Fruit fly (Drosophila melanogaster) whole organism, embryonic: ENCODE data around the gene Cad88C.
A peak's percentile ranks its signal among the peaks of the same experiment; 100 is the strongest.

ENCODE experiments used
- BEAF-32 ChIP-seq: fragments of 200-800 bp; sonication (Bioruptor generic); optimal IDR thresholded peaks from 3 replicates; lab custom pipeline; 2017; ENCODE audit warnings: missing biosample characterization, missing genetic modification characterization, mild to moderate bottlenecking, moderate library complexity, missing genetic modification reagents
- CG10274 ChIP-seq: fragments of 200-800 bp; sonication (Bioruptor generic); optimal IDR thresholded peaks from 3 replicates; lab custom pipeline; 2017; ENCODE audit warnings: missing biosample characterization, mild to moderate bottlenecking, missing genetic modification characterization
- CG13424 ChIP-seq: fragments of 200-800 bp; sonication (Bioruptor generic); optimal IDR thresholded peaks from 2 replicates; lab custom pipeline; 2019; ENCODE audit warnings: missing biosample characterization, mild to moderate bottlenecking, missing genetic modification characterization, moderate library complexity
- CG13624 ChIP-seq: fragments of 200-800 bp; sonication (Bioruptor generic); optimal IDR thresholded peaks from 2 replicates; lab custom pipeline; 2016; ENCODE audit warnings: missing biosample characterization, missing genetic modification characterization
- CG15601 ChIP-seq: fragments of 200-800 bp; sonication (Bioruptor generic); optimal IDR thresholded peaks from 3 replicates; lab custom pipeline; 2019; ENCODE audit warnings: missing biosample characterization, mild to moderate bottlenecking, missing genetic modification characterization, moderate library complexity
- CG16813 ChIP-seq: fragments of 200-800 bp; sonication (Bioruptor generic); IDR thresholded peaks from 3 replicates; pipeline ENCODE4 v1.3.6; 2022; ENCODE audit warnings: missing biosample characterization, missing genetic modification characterization; ENCODE audit not compliant: partially characterized antibody
- CG17361 ChIP-seq: fragments of 200-800 bp; sonication (Bioruptor generic); IDR thresholded peaks from 3 replicates; pipeline ENCODE4 v1.3.6; 2022; ENCODE audit warnings: missing biosample characterization, missing genetic modification characterization
- CG3065 ChIP-seq: fragments of 200-800 bp; sonication (Bioruptor generic); optimal IDR thresholded peaks from 2 replicates; lab custom pipeline; 2016; ENCODE audit warnings: missing biosample characterization, missing genetic modification characterization
- CG6272 ChIP-seq: fragments of 200-800 bp; sonication (Bioruptor generic); IDR thresholded peaks from 2 replicates; pipeline ENCODE4 v1.3.6; 2022; ENCODE audit warnings: missing biosample characterization, missing genetic modification characterization
- CG6813 ChIP-seq: fragments of 200-800 bp; sonication (Bioruptor generic); optimal IDR thresholded peaks from 2 replicates; lab custom pipeline; 2017; ENCODE audit warnings: missing biosample characterization, missing genetic modification characterization, mild to moderate bottlenecking, moderate library complexity, missing genetic modification reagents
- CG6854 ChIP-seq: fragments of 200-800 bp; sonication (Bioruptor generic); optimal IDR thresholded peaks from 3 replicates; lab custom pipeline; 2017; ENCODE audit warnings: missing biosample characterization, mild to moderate bottlenecking, missing genetic modification characterization
- CG8478 ChIP-seq: fragments of >200 bp; optimal IDR thresholded peaks from 2 replicates; lab custom pipeline; 2018
- CG9876 ChIP-seq: fragments of 200-800 bp; sonication (Bioruptor generic); optimal IDR thresholded peaks from 2 replicates; lab custom pipeline; 2016; ENCODE audit warnings: missing biosample characterization, missing genetic modification characterization
- D ChIP-seq, 2 experiments: fragments of 200-800 bp in 1 of 2; fragments of >200 bp in 1 of 2; sonication (Bioruptor generic) in 1 of 2; optimal IDR thresholded peaks; 2 replicates in 1 of 2; 3 replicates in 1 of 2; lab custom pipeline; 2017; ENCODE audit warnings: mild to moderate bottlenecking in 1 of 2, missing biosample characterization in 1 of 2, missing genetic modification characterization in 1 of 2, missing genetic modification reagents in 1 of 2
- D19B ChIP-seq: fragments of 200-800 bp; sonication (Bioruptor generic); optimal IDR thresholded peaks from 2 replicates; lab custom pipeline; 2017; ENCODE audit warnings: missing biosample characterization, mild to moderate bottlenecking, missing genetic modification characterization
- Dek ChIP-seq: fragments of 200-800 bp; sonication (Bioruptor generic); optimal IDR thresholded peaks from 3 replicates; lab custom pipeline; 2019; ENCODE audit warnings: missing biosample characterization, mild to moderate bottlenecking, missing genetic modification characterization, moderate library complexity
- E2f2 ChIP-seq: fragments of 200-800 bp; sonication (Bioruptor generic); IDR thresholded peaks from 2 replicates; pipeline ENCODE4 v1.3.6; 2022; ENCODE audit warnings: missing biosample characterization, missing genetic modification characterization
- Fer3 ChIP-seq: fragments of 200-800 bp; sonication (Bioruptor generic); optimal IDR thresholded peaks from 2 replicates; lab custom pipeline; 2018; ENCODE audit warnings: missing biosample characterization, mild to moderate bottlenecking, missing genetic modification characterization, moderate library complexity
- HLH3B ChIP-seq: fragments of 200-800 bp; sonication (Bioruptor generic); IDR thresholded peaks from 2 replicates; pipeline ENCODE4 v1.3.6; 2022; ENCODE audit warnings: missing biosample characterization, missing genetic modification characterization
- HmgD ChIP-seq: fragments of 200-800 bp; sonication (Bioruptor generic); optimal IDR thresholded peaks from 3 replicates; lab custom pipeline; 2016; ENCODE audit warnings: missing biosample characterization, missing genetic modification characterization
- HmgZ ChIP-seq: fragments of 200-800 bp; sonication (Bioruptor generic); optimal IDR thresholded peaks from 2 replicates; lab custom pipeline; 2018; ENCODE audit warnings: missing biosample characterization, mild to moderate bottlenecking, missing genetic modification characterization
- Hmr ChIP-seq: fragments of 200-800 bp; sonication (Bioruptor generic); optimal IDR thresholded peaks from 3 replicates; lab custom pipeline; 2017; ENCODE audit warnings: mild to moderate bottlenecking, missing biosample characterization, missing genetic modification reagents, missing genetic modification characterization
- Jarid2 ChIP-seq: fragments of 200-800 bp; sonication (Bioruptor generic); optimal IDR thresholded peaks from 3 replicates; lab custom pipeline; 2017; ENCODE audit warnings: mild to moderate bottlenecking, missing biosample characterization, missing genetic modification reagents, missing genetic modification characterization
- Myb ChIP-seq: fragments of 200-800 bp; sonication (Bioruptor generic); optimal IDR thresholded peaks from 2 replicates; lab custom pipeline; 2016; ENCODE audit warnings: missing biosample characterization, missing genetic modification characterization
- NC2α ChIP-seq: fragments of 200-800 bp; sonication (Bioruptor generic); optimal IDR thresholded peaks from 2 replicates; lab custom pipeline; 2016; ENCODE audit warnings: missing biosample characterization, missing genetic modification characterization
- NFAT ChIP-seq: fragments of 200-800 bp; sonication (Bioruptor generic); IDR thresholded peaks from 2 replicates; pipeline ENCODE4 v1.3.6; 2022; ENCODE audit warnings: missing biosample characterization, missing genetic modification characterization
- NK7.1 ChIP-seq: fragments of 200-800 bp; sonication (Bioruptor generic); optimal IDR thresholded peaks from 3 replicates; lab custom pipeline; 2016; ENCODE audit warnings: missing biosample characterization, missing genetic modification characterization
- Oaz ChIP-seq: fragments of 200-800 bp; sonication (Bioruptor generic); IDR thresholded peaks from 2 replicates; pipeline ENCODE4 v1.3.6; 2022; ENCODE audit warnings: missing biosample characterization, missing genetic modification characterization
- Poxn ChIP-seq: fragments of 200-800 bp; sonication (Bioruptor generic); IDR thresholded peaks from 2 replicates; pipeline ENCODE4 v1.3.6; 2022; ENCODE audit warnings: missing biosample characterization, missing genetic modification characterization
- Sin3A ChIP-seq: fragments of >200 bp; optimal IDR thresholded peaks from 2 replicates; lab custom pipeline; 2018
- Six4 ChIP-seq: fragments of 200-800 bp; sonication (Bioruptor generic); optimal IDR thresholded peaks from 2 replicates; lab custom pipeline; 2016; ENCODE audit warnings: missing biosample characterization, missing genetic modification characterization
- Spps ChIP-seq: fragments of 200-800 bp; sonication (Bioruptor generic); optimal IDR thresholded peaks from 2 replicates; lab custom pipeline; 2018; ENCODE audit warnings: missing biosample characterization, mild to moderate bottlenecking, missing genetic modification characterization
- dimm ChIP-seq: fragments of 200-800 bp; sonication (Bioruptor generic); IDR thresholded peaks from 2 replicates; pipeline ENCODE4 v1.3.6; 2022; ENCODE audit warnings: missing biosample characterization, missing genetic modification characterization
- fd3F ChIP-seq: fragments of 200-800 bp; sonication (Bioruptor generic); optimal IDR thresholded peaks from 2 replicates; lab custom pipeline; 2018; ENCODE audit warnings: missing biosample characterization, mild to moderate bottlenecking, missing genetic modification characterization, moderate library complexity
- gfzf ChIP-seq: fragments of 200-800 bp; sonication (Bioruptor generic); optimal IDR thresholded peaks from 2 replicates; lab custom pipeline; 2016; ENCODE audit warnings: missing biosample characterization, mild to moderate bottlenecking, missing genetic modification characterization, moderate library complexity
- gsb ChIP-seq: fragments of 200-800 bp; sonication (Bioruptor generic); IDR thresholded peaks from 2 replicates; pipeline ENCODE4 v1.3.6; 2022; ENCODE audit warnings: missing biosample characterization, missing genetic modification characterization
- kni ChIP-seq: fragments of 200-800 bp; sonication (Bioruptor generic); optimal IDR thresholded peaks from 3 replicates; lab custom pipeline; 2017; ENCODE audit warnings: mild to moderate bottlenecking, missing biosample characterization, missing genetic modification reagents, missing genetic modification characterization
- mirr ChIP-seq: fragments of 200-800 bp; sonication (Bioruptor generic); optimal IDR thresholded peaks from 3 replicates; lab custom pipeline; 2018; ENCODE audit warnings: missing biosample characterization, mild to moderate bottlenecking, missing genetic modification characterization
- nmo ChIP-seq: fragments of 200-800 bp; sonication (Bioruptor generic); optimal IDR thresholded peaks from 2 replicates; lab custom pipeline; 2018; ENCODE audit warnings: missing biosample characterization, mild to moderate bottlenecking, missing genetic modification characterization, moderate library complexity
- oc ChIP-seq: fragments of 200-800 bp; sonication (Bioruptor generic); optimal IDR thresholded peaks from 2 replicates; lab custom pipeline; 2018; ENCODE audit warnings: missing biosample characterization, mild to moderate bottlenecking, missing genetic modification characterization, moderate library complexity
- p53 ChIP-seq: fragments of 200-800 bp; sonication (Bioruptor generic); optimal IDR thresholded peaks from 2 replicates; lab custom pipeline; 2016; ENCODE audit warnings: missing biosample characterization, missing genetic modification characterization
- pum ChIP-seq: fragments of 200-800 bp; sonication (Bioruptor generic); optimal IDR thresholded peaks from 2 replicates; lab custom pipeline; 2016; ENCODE audit warnings: missing biosample characterization, missing genetic modification characterization
- ranshi ChIP-seq: fragments of 200-800 bp; sonication (Bioruptor generic); IDR thresholded peaks from 2 replicates; pipeline ENCODE4 v1.3.6; 2022; ENCODE audit warnings: missing biosample characterization, missing genetic modification characterization
- shn ChIP-seq: fragments of 200-800 bp; sonication (Bioruptor generic); optimal IDR thresholded peaks from 3 replicates; lab custom pipeline; 2016; ENCODE audit warnings: missing biosample characterization, missing genetic modification characterization
- slou ChIP-seq: fragments of 200-800 bp; sonication (Bioruptor generic); optimal IDR thresholded peaks from 3 replicates; lab custom pipeline; 2016; ENCODE audit warnings: missing biosample characterization, missing genetic modification characterization
- sqz ChIP-seq: fragments of 200-800 bp; sonication (Bioruptor generic); optimal IDR thresholded peaks from 3 replicates; lab custom pipeline; 2018; ENCODE audit warnings: missing biosample characterization, mild to moderate bottlenecking, missing genetic modification characterization
- sr ChIP-seq: fragments of 200-800 bp; sonication (Bioruptor generic); IDR thresholded peaks from 3 replicates; pipeline ENCODE4 v1.3.6; 2022; ENCODE audit warnings: missing biosample characterization, missing genetic modification characterization
- trem ChIP-seq: fragments of 200-800 bp; optimal IDR thresholded peaks from 3 replicates; lab custom pipeline; 2019; ENCODE audit warnings: missing biosample characterization, mild to moderate bottlenecking, missing genetic modification characterization, moderate library complexity
- usp ChIP-seq: fragments of >200 bp; optimal IDR thresholded peaks from 2 replicates; lab custom pipeline; 2017; ENCODE audit warnings: missing biosample characterization, missing genetic modification characterization

The Cad88C gene

DNA sequence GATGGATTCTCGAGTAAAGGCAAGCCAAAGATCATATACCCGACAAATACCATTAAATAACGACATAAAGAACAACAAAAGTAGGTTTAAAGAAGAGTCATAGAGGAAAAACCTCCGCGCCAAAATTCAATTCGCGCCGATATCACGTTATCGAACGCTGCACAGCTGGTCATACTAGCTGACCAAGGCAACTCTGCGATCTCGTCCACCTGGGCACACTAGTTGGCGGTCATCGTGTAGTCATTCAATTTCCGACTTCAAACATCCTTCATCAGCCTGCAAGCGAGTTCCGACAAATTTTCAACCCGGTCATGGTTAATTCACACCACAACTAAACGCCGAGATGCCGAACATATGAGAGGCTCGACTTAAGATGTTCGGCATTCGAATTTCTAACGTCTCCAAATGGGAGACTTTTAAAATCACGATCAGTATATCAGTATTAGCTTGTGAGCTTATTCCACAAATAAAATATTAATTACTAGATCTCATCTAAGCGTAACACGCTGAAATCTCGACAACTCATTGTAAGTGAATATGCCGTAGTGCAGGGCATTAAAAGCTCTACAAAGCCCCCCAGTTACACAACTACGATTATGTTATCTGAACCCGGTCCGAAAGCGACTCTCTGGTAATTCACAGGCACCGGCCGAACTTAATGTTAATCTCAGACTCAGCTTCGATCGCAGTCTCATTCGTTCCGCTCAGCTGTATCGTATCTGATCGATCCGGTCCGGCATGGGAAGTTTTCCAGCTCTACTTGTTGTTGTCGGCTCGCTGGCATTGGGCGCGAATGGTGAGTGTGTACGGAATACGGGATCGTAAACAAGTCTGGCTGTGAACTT lies 26.7 kb downstream of the Cad88C start, which contains the start of gene CG3505 (continued):
- TF ChIP-seq NC2α (GFP tag; lab: Kevin White, UChicago) (no peak), gsb (GFP tag; lab: Robert Waterston, UW) (no peak; the same call in 1 of the 2 replicates), usp (GFP tag; lab: Kevin White, UChicago) (no peak), NFAT (peak; percentile 33; the same call in 1 of the 2 replicates), BEAF-32 (GFP tag; lab: Kevin White, UChicago) (peak; percentile 58), Jarid2 (GFP tag; lab: Kevin White, UChicago) (no peak), HLH3B (GFP tag; lab: Robert Waterston, UW) (peak; percentile 40), E2f2 (peak; percentile 100), HmgZ (tag; lab: Kevin White, UChicago) (peak; percentile 56), CG6854 (GFP tag; lab: Kevin White, UChicago) (no peak), sqz (GFP tag; lab: Kevin White, UChicago) (no peak), CG16813 (peak; percentile 16; the same call in 1 of the 3 replicates), ranshi (GFP tag; lab: Robert Waterston, UW) (0 out of 2 replicates have a peak, but pooled peaks have one; percentile 10), mirr (GFP tag; lab: Kevin White, UChicago) (no peak), HmgD (GFP tag; lab: Kevin White, UChicago) (no peak), trem (tag; lab: Kevin White, UChicago) (peak; percentile 36), sr (GFP tag; lab: Robert Waterston, UW) (no peak), D19B (GFP tag; lab: Kevin White, UChicago) (no peak), CG13424 (tag; lab: Kevin White, UChicago) (peak; percentile 62), Poxn (GFP tag; lab: Robert Waterston, UW) (no peak), p53 (GFP tag; lab: Kevin White, UChicago) (no peak), fd3F (GFP tag; lab: Kevin White, UChicago) (peak; percentile 12), dimm (GFP tag; lab: Robert Waterston, UW) (no peak), gfzf (GFP tag; lab: Kevin White, UChicago) (peak; percentile 81), CG6272 (no peak), Sin3A (peak; percentile 63), CG15601 (tag; lab: Kevin White, UChicago) (peak; percentile 19), shn (GFP tag; lab: Kevin White, UChicago) (no peak), Spps (tag; lab: Kevin White, UChicago) (no peak), Fer3 (tag; lab: Kevin White, UChicago) (peak; percentile 44), Myb (GFP tag; lab: Kevin White, UChicago) (peak; percentile 57), Oaz (no peak), CG8478 (lab: Kevin White, UChicago) (no peak), Hmr (peak; percentile 50), CG3065 (no peak), CG10274 (GFP tag; lab: Kevin White, UChicago) (peak; percentile 78), CG17361 (GFP tag; lab: Robert Waterston, UW) (peak; percentile 43; the same call in 1 of the 3 replicates), nmo (GFP tag; lab: Kevin White, UChicago) (peak; percentile 18), CG9876 (GFP tag; lab: Kevin White, UChicago) (no peak), Six4 (no peak), D (optimal IDR thresholded peaks at IDR 0.05; lab: Kevin White, UChicago) (no peak), D (GFP tag; optimal IDR thresholded peaks at IDR 0.05; lab: Kevin White, UChicago) (no peak), slou (GFP tag; lab: Kevin White, UChicago) (no peak), Dek (tag; lab: Kevin White, UChicago) (peak; percentile 46), CG13624 (GFP tag; lab: Kevin White, UChicago) (no peak), NK7.1 (GFP tag; lab: Kevin White, UChicago) (no peak), kni (GFP tag; lab: Kevin White, UChicago) (peak; percentile 10), CG6813 (peak; percentile 30), oc (peak; percentile 33), pum (GFP tag; lab: Kevin White, UChicago) (peak; percentile 38)
